Fruit fly (Drosophila melanogaster): ENCODE data around the gene CG14684.

CG14684 gene

dm6 chr3R:10686307-10687094 lies 20.3 kb upstream of the CG14684 start, which contains the start of gene Skel:
Gene Skel (plus strand): TSS chr3R:10686943.
- TF ChIP-seq noc (tag; optimal IDR thresholded peaks at IDR 0.05) = no peak

dm6 chr3R:10687312-10687711 lies 19.5 kb upstream of the CG14684 start:
- no peak for TF ChIP-seq noc (tag; optimal IDR thresholded peaks at IDR 0.05)

- no peak for TF ChIP-seq noc (tag; optimal IDR thresholded peaks at IDR 0.05)
Measured at dm6 chr3R:10688160-10688559, 18.6 kb upstream of the CG14684 start.

- peak; percentile 52 for TF ChIP-seq noc (tag; optimal IDR thresholded peaks at IDR 0.05)
Measured at dm6 chr3R:10688835-10689234, 17.9 kb upstream of the CG14684 start.

DNA sequence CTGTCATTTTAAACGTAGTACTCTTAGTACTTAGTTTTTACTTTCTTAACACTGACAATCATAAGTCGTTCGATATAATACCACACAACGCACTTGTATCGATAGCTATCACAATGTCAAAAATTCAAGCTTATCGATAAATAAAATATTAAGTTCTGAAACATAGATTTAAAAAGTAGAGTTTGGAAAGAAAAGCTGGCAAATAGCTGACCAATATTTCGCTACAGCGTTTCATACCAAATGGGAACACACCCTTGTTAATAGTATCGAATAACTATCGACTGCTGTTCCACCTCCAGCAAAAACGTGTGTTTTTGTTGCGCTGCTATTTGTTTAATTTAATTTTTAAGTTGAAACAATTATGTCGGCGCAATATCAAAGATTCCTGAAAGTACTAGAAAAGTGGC lies 10.4 kb upstream of the CG14684 start, which contains the start of the genes pug, CG14683 and CG46459:
TSS of gene pug (plus strand) at position 164 of the 407 bp plus-strand sequence.
TSS of gene CG14683 (plus strand) at position 277 of the 407 bp plus-strand sequence.
TSS of gene CG46459 (plus strand) at position 277 of the 407 bp plus-strand sequence.
- TF ChIP-seq noc (tag; optimal IDR thresholded peaks at IDR 0.05) = no peak

- peak; percentile 90 for TF ChIP-seq noc (tag; optimal IDR thresholded peaks at IDR 0.05)
Measured at dm6 chr3R:10699020-10699951, 7.5 kb upstream of the CG14684 start.

dm6 chr3R:10700638-10701037 lies 6.1 kb upstream of the CG14684 start:
- peak; percentile 21 for TF ChIP-seq noc (tag; optimal IDR thresholded peaks at IDR 0.05)

dm6 chr3R:10704975-10705374 lies 1.8 kb upstream of the CG14684 start, which contains the start of gene CG31391:
Gene CG31391 (minus strand): TSS chr3R:10705075.
- TF ChIP-seq noc (tag; optimal IDR thresholded peaks at IDR 0.05) = no peak

DNA sequence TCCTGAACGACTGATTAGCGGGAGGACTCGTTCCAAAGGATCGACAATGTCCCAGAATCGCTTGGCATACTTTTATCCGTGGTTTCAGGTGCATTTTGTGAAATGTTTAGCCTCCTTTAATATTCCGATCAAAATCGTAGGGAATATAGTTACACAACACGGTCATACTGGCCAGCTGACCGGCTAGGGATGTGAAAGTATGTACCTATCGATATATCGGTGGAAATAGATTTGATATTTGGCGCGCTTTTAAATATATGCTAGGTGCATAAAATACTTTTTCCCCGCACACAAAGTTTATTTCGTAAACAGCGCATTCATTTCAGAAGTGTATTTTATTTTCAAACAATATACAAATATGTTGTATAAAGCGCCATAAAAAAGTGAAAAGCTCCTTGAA lies 1.4 kb downstream of the CG14684 start, which contains the start of gene CG31278:
TSS of gene CG31278 (minus strand) at position 172 of the 400 bp plus-strand sequence.
- no peak for TF ChIP-seq noc (tag; optimal IDR thresholded peaks at IDR 0.05)

dm6 chr3R:10709264-10709663 lies 2.5 kb downstream of the CG14684 start, which contains the start of gene CG31373:
Gene CG31373 (minus strand): TSS chr3R:10709364.
- no peak for TF ChIP-seq noc (tag; optimal IDR thresholded peaks at IDR 0.05)

DNA sequence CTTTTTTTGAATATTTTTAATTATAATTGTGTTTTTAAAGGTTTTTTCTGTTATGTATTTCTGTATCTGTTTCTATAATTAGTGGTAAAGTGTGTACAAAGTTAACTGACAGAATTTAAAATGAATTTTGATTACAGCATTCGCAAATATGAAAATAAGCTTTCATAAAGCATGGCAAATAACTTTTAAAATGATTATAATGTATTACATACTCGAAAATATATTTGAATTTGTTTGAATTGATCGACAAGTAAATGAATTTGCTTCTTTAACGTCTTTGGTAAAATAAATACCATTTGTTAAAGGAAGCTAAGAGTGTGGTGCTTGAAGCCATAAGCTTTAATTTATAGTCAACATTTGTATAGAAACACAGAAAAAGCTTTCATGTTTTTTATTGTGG lies 4.4 kb downstream of the CG14684 start, which contains the start of gene CG14689:
TSS of gene CG14689 (minus strand) at position 101 of the 400 bp plus-strand sequence.
- no peak for TF ChIP-seq noc (tag; optimal IDR thresholded peaks at IDR 0.05)

- no peak for TF ChIP-seq noc (tag; optimal IDR thresholded peaks at IDR 0.05)
Measured at dm6 chr3R:10714498-10714897, 7.7 kb downstream of the CG14684 start, which contains the start of gene CG4073. Gene CG4073 (plus strand): TSS chr3R:10714798.

dm6 chr3R:10726714-10727113 lies 19.9 kb downstream of the CG14684 start:
- no peak for TF ChIP-seq noc (tag; optimal IDR thresholded peaks at IDR 0.05)

DNA sequence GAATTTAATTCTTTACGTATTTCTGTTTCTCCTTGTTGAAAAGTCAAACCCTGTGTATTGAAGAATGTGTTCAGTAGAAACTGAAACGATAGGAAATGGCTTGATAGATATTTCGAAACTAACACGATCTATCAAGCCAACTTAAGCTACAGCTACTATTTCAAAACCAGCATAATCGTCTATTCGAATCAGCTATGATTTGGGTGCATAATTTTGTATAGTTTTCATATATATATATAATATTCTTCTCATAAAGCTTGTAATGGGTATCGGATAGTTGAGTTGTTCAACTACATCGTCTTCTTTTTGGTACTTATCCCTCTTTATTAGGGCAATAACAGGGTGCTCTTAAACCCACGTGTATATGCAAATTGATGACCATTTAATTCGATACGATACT lies 29.1 kb downstream of the CG14684 start, which contains the start of gene tomboy20:
TSS of gene tomboy20 (minus strand) at position 101 of the 400 bp plus-strand sequence.
- no peak for TF ChIP-seq noc (tag; optimal IDR thresholded peaks at IDR 0.05)

- no peak for TF ChIP-seq noc (tag; optimal IDR thresholded peaks at IDR 0.05)
Measured at dm6 chr3R:10747650-10748049, 40.9 kb downstream of the CG14684 start.

DNA sequence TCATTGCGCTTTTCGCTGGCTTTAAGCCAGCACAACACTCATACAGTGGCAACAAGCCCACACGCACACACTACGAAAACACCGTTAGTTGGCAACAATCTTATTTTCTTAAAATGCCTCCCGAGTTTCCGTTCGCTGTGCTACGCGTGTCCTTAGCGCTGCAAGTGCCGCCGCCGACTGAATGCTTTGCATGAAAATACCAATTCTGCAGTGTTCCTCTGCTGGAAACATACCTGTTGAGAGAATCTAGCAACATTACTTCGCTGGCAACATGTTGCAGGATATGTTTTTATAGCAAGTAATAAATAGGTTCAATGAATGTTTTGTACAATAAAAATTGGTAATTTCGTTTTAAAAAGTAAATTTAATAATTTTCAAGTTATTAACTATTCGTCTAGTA lies 44.3 kb downstream of the CG14684 start, which contains the start of gene TkR86C:
TSS of gene TkR86C (minus strand) at position 168 of the 400 bp plus-strand sequence.
- no peak for TF ChIP-seq noc (tag; optimal IDR thresholded peaks at IDR 0.05)
